Worm (Caenorhabditis elegans): ENCODE data around the gene BE0003N10.6.

Gene BE0003N10.6

ce11 chrIII:1009775-1010174, 50.1 kb downstream of the BE0003N10.6 start, which contains the start of gene clc-24:
TSS of gene clc-24 (plus strand) at chrIII:1010037.
- TF ChIP-seq ceh-31 (tag; optimal IDR thresholded peaks at IDR 0.05) (no peak), hlh-8 (tag; optimal IDR thresholded peaks at IDR 0.05) (no peak), C38D4.7 (GFP tag; optimal IDR thresholded peaks at IDR 0.05) (no peak), hlh-6 (tag; optimal IDR thresholded peaks at IDR 0.05) (no peak), pha-2 (tag; optimal IDR thresholded peaks at IDR 0.05) (no peak), ama-1 (optimal IDR thresholded peaks at IDR 0.05) (no peak), hlh-13 (GFP tag; optimal IDR thresholded peaks at IDR 0.05) (no peak), C08G9.2 (tag; optimal IDR thresholded peaks at IDR 0.05) (no peak), ceh-45 (GFP tag; IDR thresholded peaks at IDR 0.05) (no peak), unc-3 (GFP tag; conservative IDR thresholded peaks at IDR 0.05) (no peak), unc-3 (tag; optimal IDR thresholded peaks at IDR 0.05) (no peak), madf-2 (tag; optimal IDR thresholded peaks at IDR 0.05) (no peak), K02D7.2 (tag; optimal IDR thresholded peaks at IDR 0.05) (no peak), unc-55 (GFP tag; optimal IDR thresholded peaks at IDR 0.05) (no peak), sox-2 (GFP tag; IDR thresholded peaks at IDR 0.05) (no peak), mec-3 (tag; optimal IDR thresholded peaks at IDR 0.05; ENCODE audit: borderline replicate concordance) (no peak), K09A11.1 (tag; optimal IDR thresholded peaks at IDR 0.05; ENCODE audit: insufficient read depth) (no peak), ttx-3 (tag; optimal IDR thresholded peaks at IDR 0.05) (no peak), T23F11.4 (GFP tag; optimal IDR thresholded peaks at IDR 0.05) (no peak), ceh-22 (tag; optimal IDR thresholded peaks at IDR 0.05) (no peak)

ce11 chrIII:1008091-1008490, 51.8 kb downstream of the BE0003N10.6 start, which contains the start of gene clc-27:
TSS of gene clc-27 (plus strand) at chrIII:1008391.
- TF ChIP-seq ceh-24 (tag; optimal IDR thresholded peaks at IDR 0.05) (no peak), ceh-34 (tag; optimal IDR thresholded peaks at IDR 0.05) (no peak)

ce11 chrIII:1007143-1007905, 52.5 kb downstream of the BE0003N10.6 start:
- TF ChIP-seq ceh-30 (tag; optimal IDR thresholded peaks at IDR 0.05), result no peak
- no peak for TF ChIP-seq rnt-1 (tag; optimal IDR thresholded peaks at IDR 0.05)
- no peak for TF ChIP-seq C38D4.7 (GFP tag; optimal IDR thresholded peaks at IDR 0.05)
- TF ChIP-seq nfya-1 (tag; optimal IDR thresholded peaks at IDR 0.05), result no peak
- TF ChIP-seq ceh-22 (tag; optimal IDR thresholded peaks at IDR 0.05), result no peak
- TF ChIP-seq npax-4 (tag; optimal IDR thresholded peaks at IDR 0.05), result no peak
- TF ChIP-seq che-1 (tag; optimal IDR thresholded peaks at IDR 0.05), result no peak
- TF ChIP-seq ets-4 (tag; optimal IDR thresholded peaks at IDR 0.05), result no peak
- TF ChIP-seq T23F11.4 (GFP tag; optimal IDR thresholded peaks at IDR 0.05), result no peak
- TF ChIP-seq zip-5 (tag; optimal IDR thresholded peaks at IDR 0.05), result no peak
- TF ChIP-seq pqm-1 (tag; optimal IDR thresholded peaks at IDR 0.05), result no peak
- TF ChIP-seq ceh-9 (tag; optimal IDR thresholded peaks at IDR 0.05), result no peak
- no peak for TF ChIP-seq sdc-2 (tag; optimal IDR thresholded peaks at IDR 0.05)
- TF ChIP-seq madf-2 (tag; optimal IDR thresholded peaks at IDR 0.05), result no peak
- no peak for TF ChIP-seq C08G9.2 (tag; optimal IDR thresholded peaks at IDR 0.05)
- no peak for TF ChIP-seq ama-1 (optimal IDR thresholded peaks at IDR 0.05)
- no peak for TF ChIP-seq ceh-14 (tag; optimal IDR thresholded peaks at IDR 0.05)
